Worm (Caenorhabditis elegans) whole organism, late embryonic: ENCODE results near the gene lec-1.
A peak's percentile ranks its signal among the peaks of the same experiment; 100 is the strongest.

Experiments used
- C08G9.2 ChIP-seq: sonication (generic microtip); optimal IDR thresholded peaks from 2 replicates; lab custom pipeline; 2016; ENCODE audit warnings: mild to moderate bottlenecking, missing genetic modification characterization, moderate library complexity, missing compliant biosample characterization
- C38D4.7 ChIP-seq: fragments of 200-800 bp; sonication (Bioruptor generic); optimal IDR thresholded peaks from 2 replicates; lab custom pipeline; 2018; ENCODE audit warnings: mild to moderate bottlenecking, missing genetic modification characterization, moderate library complexity, missing compliant biosample characterization
- ama-1 ChIP-seq: fragments of 150-350 bp; optimal IDR thresholded peaks from 2 replicates; lab custom pipeline; 2014
- ceh-14 ChIP-seq: sonication (generic microtip); optimal IDR thresholded peaks from 2 replicates; lab custom pipeline; 2016; ENCODE audit warnings: missing genotype, missing genetic modification characterization, missing compliant biosample characterization
- ceh-18 ChIP-seq: sonication (generic microtip); optimal IDR thresholded peaks from 2 replicates; lab custom pipeline; 2016; ENCODE audit warnings: missing genetic modification characterization, missing compliant biosample characterization
- ceh-19 ChIP-seq: fragments of 200-800 bp; sonication (Bioruptor generic); optimal IDR thresholded peaks from 2 replicates; lab custom pipeline; 2018; ENCODE audit warnings: mild to moderate bottlenecking, missing genetic modification characterization, missing compliant biosample characterization
- ceh-2 ChIP-seq: sonication (generic microtip); optimal IDR thresholded peaks from 2 replicates; lab custom pipeline; 2016; ENCODE audit warnings: missing genotype, missing genetic modification characterization, missing compliant biosample characterization
- ceh-30 ChIP-seq: fragments of 150-350 bp; optimal IDR thresholded peaks from 2 replicates; lab custom pipeline; 2014; ENCODE audit warnings: missing biosample characterization, missing genetic modification characterization
- ceh-31 ChIP-seq: sonication (generic microtip); optimal IDR thresholded peaks from 2 replicates; lab custom pipeline; 2016; ENCODE audit warnings: missing genetic modification characterization, missing compliant biosample characterization
- ceh-34 ChIP-seq: sonication (generic microtip); optimal IDR thresholded peaks from 2 replicates; lab custom pipeline; 2016; ENCODE audit warnings: mild to moderate bottlenecking, missing genetic modification characterization, missing compliant biosample characterization
- ceh-45 ChIP-seq: fragments of 200-800 bp; sonication (Bioruptor generic); IDR thresholded peaks from 2 replicates; pipeline ENCODE4 v1.3.6; 2022; ENCODE audit warnings: missing genetic modification reagents, missing genetic modification characterization, missing compliant biosample characterization
- ceh-48 ChIP-seq: sonication (generic microtip); optimal IDR thresholded peaks from 2 replicates; lab custom pipeline; 2016; ENCODE audit warnings: missing genetic modification characterization, inconsistent platforms, missing compliant biosample characterization
- ceh-6 ChIP-seq: fragments of 200-800 bp; sonication (Bioruptor generic); optimal IDR thresholded peaks from 2 replicates; lab custom pipeline; 2018; ENCODE audit warnings: mild to moderate bottlenecking, missing genetic modification characterization, missing compliant biosample characterization
- ceh-9 ChIP-seq: sonication (generic microtip); optimal IDR thresholded peaks from 2 replicates; lab custom pipeline; 2016; ENCODE audit warnings: mild to moderate bottlenecking, missing genetic modification characterization, inconsistent platforms, missing compliant biosample characterization
- che-1 ChIP-seq: sonication (generic microtip); optimal IDR thresholded peaks from 2 replicates; lab custom pipeline; 2016; ENCODE audit warnings: mild to moderate bottlenecking, missing genetic modification characterization, missing compliant biosample characterization
- dmd-4 ChIP-seq: sonication (generic microtip); optimal IDR thresholded peaks from 2 replicates; lab custom pipeline; 2016; ENCODE audit warnings: borderline replicate concordance, missing genetic modification characterization, missing compliant biosample characterization
- elt-2 ChIP-seq: sonication (generic microtip); optimal IDR thresholded peaks from 2 replicates; lab custom pipeline; 2016; ENCODE audit warnings: missing genetic modification reagents, missing genetic modification characterization, missing compliant biosample characterization
- eyg-1 ChIP-seq: sonication (generic microtip); optimal IDR thresholded peaks from 2 replicates; lab custom pipeline; 2016; ENCODE audit warnings: missing genotype, missing genetic modification characterization, missing compliant biosample characterization
- fax-1 ChIP-seq: sonication (generic microtip); optimal IDR thresholded peaks from 2 replicates; lab custom pipeline; 2016; ENCODE audit warnings: missing genotype, missing genetic modification characterization, missing compliant biosample characterization
- fkh-6 ChIP-seq: sonication (generic microtip); optimal IDR thresholded peaks from 2 replicates; lab custom pipeline; 2016; ENCODE audit warnings: missing genetic modification characterization, missing compliant biosample characterization
- hlh-13 ChIP-seq: fragments of 200-800 bp; sonication (Bioruptor generic); optimal IDR thresholded peaks from 2 replicates; lab custom pipeline; 2018; ENCODE audit warnings: mild to moderate bottlenecking, missing genetic modification characterization, missing compliant biosample characterization
- hlh-15 ChIP-seq: sonication (generic microtip); optimal IDR thresholded peaks from 2 replicates; lab custom pipeline; 2016; ENCODE audit warnings: missing genetic modification characterization, missing compliant biosample characterization
- lim-6 ChIP-seq: sonication (generic microtip); optimal IDR thresholded peaks from 2 replicates; lab custom pipeline; 2016; ENCODE audit warnings: missing genetic modification characterization, missing compliant biosample characterization
- lin-11 ChIP-seq: fragments of 200-800 bp; sonication (Bioruptor generic); optimal IDR thresholded peaks from 2 replicates; lab custom pipeline; 2018; ENCODE audit warnings: mild to moderate bottlenecking, missing genetic modification characterization, missing compliant biosample characterization
- madf-2 ChIP-seq: sonication (generic microtip); optimal IDR thresholded peaks from 2 replicates; lab custom pipeline; 2017; ENCODE audit warnings: missing genetic modification characterization, missing compliant biosample characterization
- nfya-1 ChIP-seq: sonication (generic microtip); optimal IDR thresholded peaks from 2 replicates; lab custom pipeline; 2017; ENCODE audit warnings: missing genetic modification characterization, mild to moderate bottlenecking, missing compliant biosample characterization, antibody characterized with exemption, moderate library complexity
- nhr-11 ChIP-seq: fragments of 150-350 bp; optimal IDR thresholded peaks from 2 replicates; lab custom pipeline; 2014; ENCODE audit warnings: missing biosample characterization, missing genetic modification characterization
- npax-4 ChIP-seq: sonication (generic microtip); optimal IDR thresholded peaks from 2 replicates; lab custom pipeline; 2016; ENCODE audit warnings: missing genetic modification characterization, missing compliant biosample characterization
- pha-4 ChIP-seq: fragments of 150-350 bp; optimal IDR thresholded peaks from 2 replicates; lab custom pipeline; 2018; ENCODE audit warnings: missing biosample characterization, missing genetic modification reagents, missing genetic modification characterization
- pros-1 ChIP-seq: fragments of 150-350 bp; optimal IDR thresholded peaks from 2 replicates; lab custom pipeline; 2014; ENCODE audit warnings: missing biosample characterization, missing genetic modification reagents, missing genetic modification characterization
- ref-2 ChIP-seq: sonication (generic microtip); optimal IDR thresholded peaks from 2 replicates; lab custom pipeline; 2016; ENCODE audit warnings: missing genetic modification characterization, missing compliant biosample characterization
- sox-2 ChIP-seq: fragments of 200-800 bp; sonication (Bioruptor generic); IDR thresholded peaks from 2 replicates; pipeline ENCODE4 v1.3.6; 2022; ENCODE audit warnings: missing genetic modification reagents, missing genetic modification characterization, missing compliant biosample characterization
- syd-9 ChIP-seq: sonication (generic microtip); optimal IDR thresholded peaks from 2 replicates; lab custom pipeline; 2016; ENCODE audit warnings: mild to moderate bottlenecking, missing genetic modification characterization, moderate library complexity, missing compliant biosample characterization
- ttx-3 ChIP-seq: sonication (generic microtip); optimal IDR thresholded peaks from 2 replicates; lab custom pipeline; 2016; ENCODE audit warnings: missing genetic modification reagents, missing genetic modification characterization, missing compliant biosample characterization
- unc-3 ChIP-seq, 2 experiments: fragments of 200-800 bp in 1 of 2; sonication (Bioruptor generic) in 1 of 2; sonication (generic microtip) in 1 of 2; conservative IDR thresholded peaks in 1 of 2; optimal IDR thresholded peaks in 1 of 2; 2 replicates each; pipeline versions ENCODE4 v1.3.6 to Lab custom; 2016 to 2022; ENCODE audit warnings: missing compliant biosample characterization in 2 of 2, missing genetic modification characterization in 2 of 2, missing genetic modification reagents in 1 of 2
- unc-42 ChIP-seq: sonication (generic microtip); optimal IDR thresholded peaks from 2 replicates; lab custom pipeline; 2016; ENCODE audit warnings: missing genotype, missing genetic modification characterization, missing compliant biosample characterization
- unc-55 ChIP-seq: sonication (generic microtip); optimal IDR thresholded peaks from 2 replicates; lab custom pipeline; 2017; ENCODE audit warnings: missing biosample characterization, missing genetic modification reagents, missing genetic modification characterization
- unc-86 ChIP-seq: sonication (generic microtip); optimal IDR thresholded peaks from 2 replicates; lab custom pipeline; 2016; ENCODE audit warnings: missing genetic modification characterization, missing compliant biosample characterization
- ztf-16 ChIP-seq: sonication (generic microtip); optimal IDR thresholded peaks from 2 replicates; lab custom pipeline; 2017; ENCODE audit warnings: missing genetic modification characterization, missing compliant biosample characterization

Gene lec-1

DNA sequence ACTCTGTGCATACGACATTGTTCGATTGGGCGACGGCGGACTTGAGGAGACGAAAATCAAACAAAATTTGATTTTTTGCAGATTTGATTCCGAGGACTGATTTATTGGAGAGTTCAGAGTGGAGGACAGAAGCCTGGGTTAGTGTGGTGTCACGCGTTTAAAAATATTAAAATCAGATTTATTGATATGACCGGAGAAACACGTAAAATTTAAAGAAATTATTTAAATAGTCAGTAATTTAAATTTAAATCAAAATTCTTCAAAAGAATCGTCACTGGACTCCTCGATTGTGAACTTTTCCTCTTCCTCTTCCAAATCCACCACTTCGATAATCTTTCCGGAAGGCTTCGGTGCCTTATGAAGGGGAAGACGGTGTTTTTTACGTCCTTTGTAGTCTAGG lies 42.0 kb upstream of the lec-1 start, which contains the start of gene spe-18:
Gene spe-18, minus strand, starts transcription at position 101 of the 400 bp plus-strand sequence.
- TF ChIP-seq ttx-3 (tag; lab: Kevin White, UChicago) (no peak), ama-1 (no peak), hlh-13 (GFP tag; lab: Kevin White, UChicago) (no peak), lin-11 (tag; lab: Kevin White, UChicago) (no peak), ceh-48 (tag; lab: Kevin White, UChicago) (no peak), che-1 (no peak), ceh-9 (no peak), ceh-14 (tag; lab: Kevin White, UChicago) (no peak)

DNA sequence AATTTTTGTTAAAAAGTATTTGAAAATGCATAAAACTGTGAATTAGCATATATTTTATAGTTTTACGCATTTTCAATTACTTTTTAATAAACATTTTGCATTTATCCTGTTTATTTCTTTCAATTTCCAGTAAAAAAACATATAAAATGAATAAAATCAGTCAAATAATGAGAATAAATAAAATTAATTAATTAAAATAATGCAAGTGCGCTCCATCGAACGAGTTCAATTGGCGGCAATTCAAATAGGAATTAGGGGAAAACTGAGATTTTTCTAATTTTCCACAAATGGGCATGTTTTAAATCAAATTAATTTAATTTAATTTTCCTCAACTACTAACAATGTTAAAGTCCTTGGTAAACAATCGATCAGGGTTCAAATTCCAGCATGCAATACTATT lies 39.3 kb upstream of the lec-1 start:
- TF ChIP-seq eyg-1 (tag; lab: Kevin White, UChicago) (no peak), ceh-19 (no peak), syd-9 (tag; lab: Kevin White, UChicago) (no peak), ztf-16 (tag; lab: Kevin White, UChicago) (no peak), fkh-6 (no peak), ama-1 (no peak), fax-1 (tag; lab: Kevin White, UChicago) (no peak), C38D4.7 (no peak), dmd-4 (no peak), pros-1 (tag; lab: Kevin White, UChicago) (no peak), madf-2 (tag; lab: Kevin White, UChicago) (no peak), lim-6 (tag; lab: Kevin White, UChicago) (no peak), hlh-15 (tag; lab: Kevin White, UChicago) (no peak), unc-86 (no peak), hlh-13 (GFP tag; lab: Kevin White, UChicago) (no peak), ceh-34 (no peak)
- TF ChIP-seq, all 69 proteins: peak for 0

DNA sequence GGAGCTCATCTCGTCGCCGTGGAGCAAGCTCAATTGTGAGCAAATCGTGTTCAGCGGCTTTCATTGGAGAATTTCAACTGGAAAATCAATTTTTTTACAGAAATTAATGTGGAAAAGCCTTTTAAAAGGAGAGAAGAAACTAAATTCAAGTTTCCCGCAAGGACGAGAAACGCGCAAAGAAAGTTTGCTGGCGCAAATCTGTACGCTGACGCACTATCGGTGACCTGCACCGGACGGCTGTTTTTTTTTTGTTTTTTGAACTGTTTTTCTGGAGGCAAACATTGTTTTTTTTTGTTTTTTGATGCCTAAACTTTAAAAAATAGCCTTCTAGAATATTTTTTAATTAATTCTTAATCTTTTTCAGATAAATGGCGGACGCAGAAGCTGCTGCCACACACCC lies 38.4 kb upstream of the lec-1 start, which contains the start of the genes hpr-17 and F32A11.1:
Gene hpr-17, minus strand, starts transcription at position 77 of the 400 bp plus-strand sequence.
Gene F32A11.1, plus strand, starts transcription at position 359 of the 400 bp plus-strand sequence.
- peak; percentile 19 for TF ChIP-seq unc-55 (GFP tag; lab: Kevin White, UChicago)
- TF ChIP-seq ceh-18 (tag; lab: Kevin White, UChicago) = peak; percentile 26
- TF ChIP-seq nfya-1 (tag; lab: Kevin White, UChicago) = peak; percentile 66
- TF ChIP-seq pha-4 (tag; lab: Kevin White, UChicago) = no peak
- TF ChIP-seq unc-3 (GFP tag; conservative IDR thresholded peaks at IDR 0.05; lab: Robert Waterston, UW) = no peak
- no peak for TF ChIP-seq unc-3 (tag; optimal IDR thresholded peaks at IDR 0.05; lab: Kevin White, UChicago)
- no peak for TF ChIP-seq nhr-11 (tag; lab: Kevin White, UChicago)
- peak; percentile 18 for TF ChIP-seq elt-2 (tag; lab: Kevin White, UChicago)
- peak; percentile 40 for TF ChIP-seq unc-42
- TF ChIP-seq ref-2 (tag; lab: Kevin White, UChicago) = peak; percentile 40
- peak; percentile 13 for TF ChIP-seq ceh-31 (tag; lab: Kevin White, UChicago)
- TF ChIP-seq ceh-30 (tag; lab: Kevin White, UChicago) = no peak
- no peak for TF ChIP-seq ceh-6 (GFP tag; lab: Kevin White, UChicago)
- TF ChIP-seq ceh-45 (GFP tag; lab: Robert Waterston, UW) = no peak

DNA sequence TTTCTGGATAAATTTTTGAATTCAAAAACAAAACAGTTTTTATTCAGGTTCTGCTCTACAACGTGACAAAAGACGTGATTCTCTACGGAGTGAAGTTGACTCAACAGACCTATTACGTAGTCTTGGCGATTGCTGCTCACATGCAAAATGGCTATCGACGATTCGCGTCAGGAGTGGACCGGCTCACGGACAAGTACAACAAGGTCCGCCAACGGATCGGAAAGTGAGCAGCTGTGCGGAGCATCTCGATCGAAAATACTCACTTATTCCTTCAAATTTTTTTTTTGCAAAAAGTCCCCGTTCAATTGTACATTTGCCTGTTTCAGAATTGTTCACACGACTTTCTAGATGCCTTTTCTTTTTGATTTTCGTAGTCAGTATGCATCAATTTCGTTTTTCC lies 35.5 kb upstream of the lec-1 start:
- no peak for TF ChIP-seq unc-3 (GFP tag; conservative IDR thresholded peaks at IDR 0.05; lab: Robert Waterston, UW)
- TF ChIP-seq unc-3 (tag; optimal IDR thresholded peaks at IDR 0.05; lab: Kevin White, UChicago) = no peak
- no peak for TF ChIP-seq dmd-4
- TF ChIP-seq npax-4 (tag; lab: Kevin White, UChicago) = no peak
- no peak for TF ChIP-seq C08G9.2 (tag; lab: Kevin White, UChicago)
- no peak for TF ChIP-seq ceh-31 (tag; lab: Kevin White, UChicago)
- TF ChIP-seq fax-1 (tag; lab: Kevin White, UChicago) = no peak
- TF ChIP-seq lim-6 (tag; lab: Kevin White, UChicago) = no peak
- TF ChIP-seq unc-42 = no peak
- TF ChIP-seq unc-86 = no peak
- TF ChIP-seq ttx-3 (tag; lab: Kevin White, UChicago) = no peak
- TF ChIP-seq ceh-2 (tag; lab: Kevin White, UChicago) = no peak
- no peak for TF ChIP-seq sox-2 (GFP tag; lab: Robert Waterston, UW)
- no peak for TF ChIP-seq ceh-45 (GFP tag; lab: Robert Waterston, UW)
- TF ChIP-seq, all 69 proteins: peak for 0
